Worm (Caenorhabditis elegans) whole organism, late embryonic: ENCODE measurements around the gene K01D12.1.

Source experiments
- F13H6.1 ChIP-seq: sonication (generic microtip); optimal IDR thresholded peaks from 2 replicates; lab custom pipeline; 2016; ENCODE audit warnings: missing genetic modification characterization, missing compliant biosample characterization
- K02D7.2 ChIP-seq: sonication (generic microtip); optimal IDR thresholded peaks from 2 replicates; lab custom pipeline; 2017; ENCODE audit warnings: mild to moderate bottlenecking, missing genetic modification characterization, missing compliant biosample characterization
- ahr-1 ChIP-seq: sonication (generic microtip); optimal IDR thresholded peaks from 2 replicates; lab custom pipeline; 2016; ENCODE audit warnings: missing genetic modification characterization, missing compliant biosample characterization
- ama-1 ChIP-seq: fragments of 150-350 bp; optimal IDR thresholded peaks from 2 replicates; lab custom pipeline; 2014
- ceh-18 ChIP-seq: sonication (generic microtip); optimal IDR thresholded peaks from 2 replicates; lab custom pipeline; 2016; ENCODE audit warnings: missing genetic modification characterization, missing compliant biosample characterization
- ceh-9 ChIP-seq: sonication (generic microtip); optimal IDR thresholded peaks from 2 replicates; lab custom pipeline; 2016; ENCODE audit warnings: mild to moderate bottlenecking, missing genetic modification characterization, inconsistent platforms, missing compliant biosample characterization
- dmd-4 ChIP-seq: sonication (generic microtip); optimal IDR thresholded peaks from 2 replicates; lab custom pipeline; 2016; ENCODE audit warnings: borderline replicate concordance, missing genetic modification characterization, missing compliant biosample characterization
- elt-4 ChIP-seq: sonication (generic microtip); optimal IDR thresholded peaks from 2 replicates; lab custom pipeline; 2016; ENCODE audit warnings: missing genetic modification characterization, missing compliant biosample characterization
- fkh-10 ChIP-seq: fragments of 150-350 bp; optimal IDR thresholded peaks from 2 replicates; lab custom pipeline; 2014; ENCODE audit warnings: missing biosample characterization, missing genetic modification reagents, missing genetic modification characterization
- lin-11 ChIP-seq: fragments of 200-800 bp; sonication (Bioruptor generic); optimal IDR thresholded peaks from 2 replicates; lab custom pipeline; 2018; ENCODE audit warnings: mild to moderate bottlenecking, missing genetic modification characterization, missing compliant biosample characterization
- nhr-11 ChIP-seq: fragments of 150-350 bp; optimal IDR thresholded peaks from 2 replicates; lab custom pipeline; 2014; ENCODE audit warnings: missing biosample characterization, missing genetic modification characterization
- nhr-232 ChIP-seq: sonication (generic microtip); optimal IDR thresholded peaks from 2 replicates; lab custom pipeline; 2016; ENCODE audit warnings: missing genetic modification characterization, missing compliant biosample characterization
- pha-4 ChIP-seq: fragments of 150-350 bp; optimal IDR thresholded peaks from 2 replicates; lab custom pipeline; 2018; ENCODE audit warnings: missing biosample characterization, missing genetic modification reagents, missing genetic modification characterization

DNA sequence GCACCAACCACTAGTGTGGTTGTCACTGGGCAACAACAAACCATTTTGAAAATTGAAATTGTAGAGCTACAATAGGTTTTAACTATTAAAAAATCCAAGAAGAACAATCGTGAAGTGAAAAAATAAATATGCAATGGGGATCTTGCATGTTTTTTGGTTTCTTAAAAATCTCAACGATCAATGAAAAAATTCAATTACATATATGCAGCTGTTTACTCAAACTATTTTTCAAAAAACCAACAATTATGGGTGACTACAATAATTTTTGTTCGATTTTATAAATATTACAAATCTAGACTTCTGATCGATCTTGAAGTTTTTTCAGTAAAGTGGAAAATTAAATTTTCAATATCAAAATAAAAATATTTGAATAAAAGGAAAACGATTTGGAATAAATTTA is 31.2 kb downstream of the K01D12.1 start, which contains the start of gene cdr-4:
- TF ChIP-seq K02D7.2 (tag; lab: Kevin White, UChicago) (no peak), ceh-9 (no peak), nhr-232 (tag; lab: Kevin White, UChicago) (no peak), lin-11 (tag; lab: Kevin White, UChicago) (no peak), elt-4 (tag; lab: Kevin White, UChicago) (no peak), ahr-1 (no peak), ama-1 (no peak), pha-4 (tag; lab: Kevin White, UChicago) (no peak), ceh-18 (no peak), dmd-4 (tag; lab: Kevin White, UChicago) (no peak), F13H6.1 (tag; lab: Kevin White, UChicago) (no peak), fkh-10 (GFP tag; lab: Kevin White, UChicago) (no peak), nhr-11 (no peak)
